Worm (Caenorhabditis elegans) whole organism, L4 larva: ENCODE data around the gene got-2.2.

Source experiments
- ZK337.2 ChIP-seq: fragments of 200-800 bp; sonication (Bioruptor generic); IDR thresholded peaks from 2 replicates; pipeline ENCODE4 v1.3.6; 2022; ENCODE audit warnings: missing genetic modification reagents, missing genetic modification characterization, missing compliant biosample characterization
- daf-8 ChIP-seq: fragments of 200-800 bp; sonication (Bioruptor generic); IDR thresholded peaks from 2 replicates; pipeline ENCODE4 v1.3.6; 2022; ENCODE audit warnings: missing genetic modification characterization, missing compliant biosample characterization
- jun-1 ChIP-seq: fragments of 150-350 bp; optimal IDR thresholded peaks from 2 replicates; lab custom pipeline; 2014; ENCODE audit warnings: missing biosample characterization, missing genetic modification reagents, missing genetic modification characterization
- lin-13 ChIP-seq: fragments of 150-350 bp; optimal IDR thresholded peaks from 2 replicates; lab custom pipeline; 2014; ENCODE audit warnings: missing biosample characterization, missing genetic modification reagents, missing genetic modification characterization
- madf-5 ChIP-seq, 2 experiments: fragments of 200-800 bp; sonication (Bioruptor generic); IDR thresholded peaks; 2 replicates each; pipeline ENCODE4 v1.3.6; 2022; ENCODE audit warnings: missing compliant biosample characterization in 2 of 2, missing genetic modification characterization in 2 of 2
- madf-9 ChIP-seq: fragments of 200-800 bp; sonication (Bioruptor generic); conservative IDR thresholded peaks from 2 replicates; pipeline ENCODE4 v1.3.6; 2022; ENCODE audit warnings: missing genetic modification reagents, missing genetic modification characterization, missing compliant biosample characterization
- nhr-41 ChIP-seq: fragments of 200-800 bp; sonication (Bioruptor generic); IDR thresholded peaks from 2 replicates; pipeline ENCODE4 v1.3.6; 2022; ENCODE audit warnings: missing genetic modification reagents, missing genetic modification characterization, missing compliant biosample characterization
- pqm-1 ChIP-seq: sonication (generic microtip); optimal IDR thresholded peaks from 2 replicates; lab custom pipeline; 2017; ENCODE audit warnings: missing biosample characterization, missing genetic modification characterization
- saeg-2 ChIP-seq: fragments of 200-800 bp; sonication (Bioruptor generic); IDR thresholded peaks from 2 replicates; pipeline ENCODE4 v1.3.6; 2022; ENCODE audit warnings: missing genetic modification reagents, missing genetic modification characterization, missing compliant biosample characterization
- unc-62 ChIP-seq, 3 experiments: fragments of 150-350 bp in 1 of 3; sonication (generic microtip); optimal IDR thresholded peaks in 2 of 3; peaks in 1 of 3; 1 replicate in 1 of 3; 2 replicates in 2 of 3; lab custom pipeline; 2014 to 2017; ENCODE audit warnings: missing biosample characterization in 3 of 3, missing genetic modification characterization in 3 of 3, missing genetic modification reagents in 3 of 3, missing genotype in 1 of 3
- zag-1 ChIP-seq: fragments of 150-350 bp; optimal IDR thresholded peaks from 2 replicates; lab custom pipeline; 2014; ENCODE audit warnings: missing biosample characterization, missing genetic modification characterization

DNA sequence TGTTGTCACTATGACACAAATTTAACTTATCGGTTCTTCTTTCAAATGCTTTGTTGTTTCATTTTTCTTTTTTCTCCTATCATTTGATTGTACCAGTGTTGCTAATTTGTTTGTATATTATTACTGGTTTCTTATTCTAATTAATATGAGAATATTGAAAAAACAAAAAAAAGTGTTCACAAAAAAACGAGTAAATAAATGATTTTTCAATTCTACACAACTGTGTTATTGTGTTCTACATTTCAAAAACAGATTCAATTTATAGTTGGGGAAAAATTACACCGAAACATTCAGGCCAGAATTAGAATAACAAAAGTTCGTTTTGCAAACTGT lies 12.7 kb downstream of the got-2.2 start:
- TF ChIP-seq madf-9 (GFP tag; lab: Robert Waterston, UW), result no peak
- no peak for TF ChIP-seq saeg-2 (GFP tag; lab: Robert Waterston, UW)
- TF ChIP-seq ZK337.2 (GFP tag; lab: Robert Waterston, UW), result no peak
- TF ChIP-seq jun-1 (tag; lab: Kevin White, UChicago), result no peak
- no peak for TF ChIP-seq daf-8 (GFP tag; lab: Robert Waterston, UW)
- no peak for TF ChIP-seq nhr-41 (GFP tag; lab: Robert Waterston, UW)
- no peak for TF ChIP-seq pqm-1
- TF ChIP-seq madf-5 (GFP tag; IDR thresholded peaks at IDR 0.05; lab: Robert Waterston, UW), result no peak
- TF ChIP-seq lin-13 (GFP tag; lab: Kevin White, UChicago), result no peak
- TF ChIP-seq zag-1 (tag; lab: Kevin White, UChicago), result no peak
- TF ChIP-seq unc-62 (GFP tag; optimal IDR thresholded peaks at IDR 0.05 in 1 of 2; lab: Kevin White, UChicago), result no peak
- no peak for TF ChIP-seq unc-62 (tag; optimal IDR thresholded peaks at IDR 0.05; lab: Kevin White, UChicago)
